Worm (Caenorhabditis elegans) whole organism, young adult: ENCODE measurements around the gene mcm-2.

Experiments
- C17E4.6 ChIP-seq: fragments of 200-800 bp; sonication (Bioruptor generic); IDR thresholded peaks from 2 replicates; pipeline ENCODE4 v1.3.6; 2022; ENCODE audit warnings: missing genetic modification reagents, missing genetic modification characterization, missing compliant biosample characterization
- F10E7.11 ChIP-seq: sonication (generic microtip); optimal IDR thresholded peaks from 2 replicates; lab custom pipeline; 2017; ENCODE audit warnings: mild to moderate bottlenecking, missing genetic modification characterization, moderate library complexity, missing compliant biosample characterization
- F23B12.7 ChIP-seq: sonication (generic microtip); optimal IDR thresholded peaks from 2 replicates; lab custom pipeline; 2017; ENCODE audit warnings: missing genetic modification characterization, mild to moderate bottlenecking, missing compliant biosample characterization, antibody characterized with exemption, moderate library complexity; ENCODE audit not compliant: insufficient read depth
- F55B11.4 ChIP-seq: sonication (generic microtip); optimal IDR thresholded peaks from 2 replicates; lab custom pipeline; 2016; ENCODE audit warnings: missing compliant biosample characterization, missing genetic modification characterization, borderline replicate concordance; ENCODE audit not compliant: insufficient read depth
- K11D2.4 ChIP-seq: fragments of 200-800 bp; sonication (Bioruptor generic); IDR thresholded peaks from 2 replicates; pipeline ENCODE4 v1.3.6; 2022; ENCODE audit warnings: missing genetic modification reagents, missing genetic modification characterization, missing compliant biosample characterization
- T26A5.8 ChIP-seq: sonication (generic microtip); optimal IDR thresholded peaks from 2 replicates; lab custom pipeline; 2016; ENCODE audit warnings: missing genetic modification characterization, missing compliant biosample characterization
- Y56A3A.18 ChIP-seq: fragments of 200-800 bp; sonication (Bioruptor generic); IDR thresholded peaks from 2 replicates; pipeline ENCODE4 v1.3.6; 2022; ENCODE audit warnings: missing genetic modification reagents, missing genetic modification characterization, missing compliant biosample characterization
- Y67H2A.10 ChIP-seq: fragments of 200-800 bp; sonication (Bioruptor generic); conservative IDR thresholded peaks from 2 replicates; pipeline ENCODE4 v1.3.6; 2022; ENCODE audit warnings: missing genetic modification reagents, missing genetic modification characterization, missing compliant biosample characterization
- ama-1 ChIP-seq, 3 experiments: fragments of 150-350 bp in 1 of 3; sonication (generic microtip) in 2 of 3; optimal IDR thresholded peaks; 2 replicates each; lab custom pipeline; 2014 to 2018; ENCODE audit warnings: missing biosample characterization in 2 of 3, missing genetic modification characterization in 2 of 3, missing genetic modification reagents in 2 of 3
- aptf-2 ChIP-seq: fragments of 200-800 bp; sonication (Bioruptor generic); conservative IDR thresholded peaks from 2 replicates; pipeline ENCODE4 v1.3.6; 2022; ENCODE audit warnings: missing genetic modification reagents, missing genetic modification characterization, missing compliant biosample characterization
- aptf-3 ChIP-seq: fragments of 200-800 bp; sonication (Bioruptor generic); IDR thresholded peaks from 2 replicates; pipeline ENCODE4 v1.3.6; 2022; ENCODE audit warnings: missing genetic modification characterization, missing compliant biosample characterization
- atf-7 ChIP-seq: sonication (generic microtip); optimal IDR thresholded peaks from 2 replicates; lab custom pipeline; 2017; ENCODE audit warnings: mild to moderate bottlenecking, missing genetic modification characterization, missing compliant biosample characterization
- athp-1 ChIP-seq: sonication (generic microtip); optimal IDR thresholded peaks from 2 replicates; lab custom pipeline; 2017; ENCODE audit warnings: mild to moderate bottlenecking, missing genetic modification characterization, missing compliant biosample characterization
- attf-5 ChIP-seq: fragments of 200-800 bp; sonication (Bioruptor generic); optimal IDR thresholded peaks from 2 replicates; lab custom pipeline; 2018; ENCODE audit warnings: mild to moderate bottlenecking, missing genetic modification characterization, missing compliant biosample characterization
- bed-1 ChIP-seq: fragments of 200-800 bp; sonication (Bioruptor generic); IDR thresholded peaks from 2 replicates; pipeline ENCODE4 v1.3.6; 2022; ENCODE audit warnings: missing genetic modification reagents, missing genetic modification characterization, missing compliant biosample characterization
- ccch-3 ChIP-seq: fragments of 200-800 bp; sonication (Bioruptor generic); optimal IDR thresholded peaks from 2 replicates; lab custom pipeline; 2018; ENCODE audit warnings: mild to moderate bottlenecking, missing genetic modification characterization, missing compliant biosample characterization
- cebp-1 ChIP-seq, 2 experiments: fragments of 200-800 bp in 1 of 2; sonication (Bioruptor generic) in 1 of 2; sonication (generic microtip) in 1 of 2; IDR thresholded peaks in 1 of 2; optimal IDR thresholded peaks in 1 of 2; 2 replicates each; pipeline versions ENCODE4 v1.3.6 to Lab custom; 2017 to 2022; ENCODE audit warnings: missing compliant biosample characterization in 2 of 2, missing genetic modification characterization in 2 of 2, mild to moderate bottlenecking in 1 of 2, missing genetic modification reagents in 1 of 2, moderate library complexity in 1 of 2
- cebp-2 ChIP-seq: fragments of 200-800 bp; sonication (Bioruptor generic); IDR thresholded peaks from 2 replicates; pipeline ENCODE4 v1.3.6; 2022; ENCODE audit warnings: missing genetic modification characterization, missing compliant biosample characterization
- ceh-27 ChIP-seq: fragments of 200-800 bp; sonication (Bioruptor generic); optimal IDR thresholded peaks from 2 replicates; lab custom pipeline; 2018; ENCODE audit warnings: mild to moderate bottlenecking, missing genetic modification characterization, moderate library complexity, missing compliant biosample characterization
- ceh-40 ChIP-seq: fragments of 200-800 bp; sonication (Bioruptor generic); IDR thresholded peaks from 2 replicates; pipeline ENCODE4 v1.3.6; 2022; ENCODE audit warnings: missing genetic modification characterization, missing compliant biosample characterization
- ceh-91 ChIP-seq: fragments of 200-800 bp; sonication (Bioruptor generic); IDR thresholded peaks from 2 replicates; pipeline ENCODE4 v1.3.6; 2022; ENCODE audit warnings: missing genetic modification reagents, missing genetic modification characterization, missing compliant biosample characterization
- dpff-1 ChIP-seq: sonication (generic microtip); optimal IDR thresholded peaks from 2 replicates; lab custom pipeline; 2017; ENCODE audit warnings: mild to moderate bottlenecking, missing genetic modification characterization, missing compliant biosample characterization
- egl-18 ChIP-seq: fragments of 200-800 bp; sonication (Bioruptor generic); IDR thresholded peaks from 2 replicates; pipeline ENCODE4 v1.3.6; 2022; ENCODE audit warnings: missing genetic modification reagents, missing genetic modification characterization, missing compliant biosample characterization
- egl-44 ChIP-seq: fragments of 200-800 bp; sonication (Bioruptor generic); IDR thresholded peaks from 2 replicates; pipeline ENCODE4 v1.3.6; 2022; ENCODE audit warnings: missing genetic modification reagents, missing genetic modification characterization, missing compliant biosample characterization
- ekl-4 ChIP-seq: fragments of 200-800 bp; sonication (Bioruptor generic); IDR thresholded peaks from 2 replicates; pipeline ENCODE4 v1.3.6; 2022; ENCODE audit warnings: missing genetic modification reagents, missing genetic modification characterization, missing compliant biosample characterization
- ets-4 ChIP-seq: fragments of 200-800 bp; sonication (Bioruptor generic); optimal IDR thresholded peaks from 2 replicates; lab custom pipeline; 2018; ENCODE audit warnings: mild to moderate bottlenecking, missing genetic modification characterization, missing compliant biosample characterization
- hlh-26 ChIP-seq: fragments of 200-800 bp; sonication (Bioruptor generic); conservative IDR thresholded peaks from 2 replicates; pipeline ENCODE4 v1.3.6; 2022; ENCODE audit warnings: missing genetic modification reagents, missing genetic modification characterization, missing compliant biosample characterization
- hrde-1 ChIP-seq: sonication (generic microtip); optimal IDR thresholded peaks from 2 replicates; lab custom pipeline; 2016; ENCODE audit warnings: missing genetic modification characterization, mild to moderate bottlenecking, missing compliant biosample characterization, moderate library complexity, missing genotype, missing genetic modification reagents, borderline replicate concordance
- lin-35 ChIP-seq, 3 experiments: fragments of 150-350 bp in 2 of 3; sonication (generic microtip) in 1 of 3; optimal IDR thresholded peaks; 2 replicates each; lab custom pipeline; 2014 to 2018; ENCODE audit warnings: missing biosample characterization in 3 of 3, missing genetic modification characterization in 3 of 3, missing genetic modification reagents in 3 of 3
- lin-40 ChIP-seq: sonication (generic microtip); optimal IDR thresholded peaks from 2 replicates; lab custom pipeline; 2016; ENCODE audit warnings: missing genetic modification characterization, mild to moderate bottlenecking, missing compliant biosample characterization, missing genotype, missing genetic modification reagents
- lsy-27 ChIP-seq: sonication (generic microtip); optimal IDR thresholded peaks from 2 replicates; lab custom pipeline; 2017; ENCODE audit warnings: missing genetic modification characterization, mild to moderate bottlenecking, missing compliant biosample characterization, antibody characterized with exemption, missing genotype, borderline replicate concordance; ENCODE audit not compliant: insufficient read depth
- madf-10 ChIP-seq: sonication (generic microtip); optimal IDR thresholded peaks from 2 replicates; lab custom pipeline; 2016; ENCODE audit warnings: mild to moderate bottlenecking, missing genetic modification characterization, missing compliant biosample characterization
- madf-3 ChIP-seq: fragments of 200-800 bp; sonication (Bioruptor generic); IDR thresholded peaks from 2 replicates; pipeline ENCODE4 v1.3.6; 2022; ENCODE audit warnings: missing genetic modification reagents, missing genetic modification characterization, missing compliant biosample characterization
- madf-6 ChIP-seq: fragments of 200-800 bp; sonication (Bioruptor generic); IDR thresholded peaks from 2 replicates; pipeline ENCODE4 v1.3.6; 2022; ENCODE audit warnings: missing genetic modification reagents, missing genetic modification characterization, missing compliant biosample characterization
- nfya-1 ChIP-seq: sonication (generic microtip); optimal IDR thresholded peaks from 2 replicates; lab custom pipeline; 2017; ENCODE audit warnings: antibody characterized with exemption, missing compliant biosample characterization, missing genetic modification characterization, borderline replicate concordance; ENCODE audit not compliant: insufficient read depth
- nhr-179 ChIP-seq: sonication (generic microtip); optimal IDR thresholded peaks from 2 replicates; lab custom pipeline; 2016; ENCODE audit warnings: mild to moderate bottlenecking, missing genetic modification characterization, missing compliant biosample characterization
- nhr-27 ChIP-seq: fragments of 200-800 bp; sonication (Bioruptor generic); optimal IDR thresholded peaks from 2 replicates; lab custom pipeline; 2018; ENCODE audit warnings: mild to moderate bottlenecking, missing genetic modification characterization, moderate library complexity, missing compliant biosample characterization
- rcor-1 ChIP-seq: fragments of 200-800 bp; sonication (Bioruptor generic); IDR thresholded peaks from 2 replicates; pipeline ENCODE4 v1.3.6; 2022; ENCODE audit warnings: missing genetic modification reagents, missing genetic modification characterization, missing compliant biosample characterization
- rpc-1 ChIP-seq, 2 experiments: fragments of 150-350 bp in 1 of 2; sonication (generic microtip) in 1 of 2; optimal IDR thresholded peaks; 2 replicates each; lab custom pipeline; 2014 to 2018; ENCODE audit warnings: missing biosample characterization in 1 of 2, missing genetic modification characterization in 1 of 2, missing genetic modification reagents in 1 of 2, missing genotype in 1 of 2
- snpc-3.4 ChIP-seq: sonication (generic microtip); optimal IDR thresholded peaks from 2 replicates; lab custom pipeline; 2017; ENCODE audit warnings: missing genetic modification characterization, mild to moderate bottlenecking, missing compliant biosample characterization, antibody characterized with exemption, moderate library complexity, missing genotype, missing genetic modification reagents
- somi-1 ChIP-seq: fragments of 200-800 bp; sonication (Bioruptor generic); optimal IDR thresholded peaks from 2 replicates; lab custom pipeline; 2018; ENCODE audit warnings: mild to moderate bottlenecking, missing genetic modification characterization, missing compliant biosample characterization
- sptf-2 ChIP-seq: fragments of 200-800 bp; sonication (Bioruptor generic); optimal IDR thresholded peaks from 2 replicates; lab custom pipeline; 2018; ENCODE audit warnings: mild to moderate bottlenecking, missing genetic modification characterization, missing compliant biosample characterization
- unc-62 ChIP-seq: fragments of 150-350 bp; optimal IDR thresholded peaks from 2 replicates; lab custom pipeline; 2014; ENCODE audit warnings: missing biosample characterization, missing genetic modification reagents, missing genetic modification characterization
- ztf-25 ChIP-seq: fragments of 200-800 bp; sonication (Bioruptor generic); IDR thresholded peaks from 2 replicates; pipeline ENCODE4 v1.3.6; 2022; ENCODE audit warnings: missing genetic modification reagents, missing genetic modification characterization, missing compliant biosample characterization
- ztf-28 ChIP-seq: fragments of 200-800 bp; sonication (Bioruptor generic); IDR thresholded peaks from 2 replicates; pipeline ENCODE4 v1.3.6; 2022; ENCODE audit warnings: missing genetic modification reagents, missing genetic modification characterization, missing compliant biosample characterization
- ztf-6 ChIP-seq: fragments of 200-800 bp; sonication (Bioruptor generic); IDR thresholded peaks from 2 replicates; pipeline ENCODE4 v1.3.6; 2022; ENCODE audit warnings: missing genetic modification reagents, missing genetic modification characterization, missing compliant biosample characterization

The mcm-2 gene

ce11 chrII:11964847-11965246 lies 41.6 kb downstream of the mcm-2 start (continued):
- TF ChIP-seq unc-62 = no peak
- TF ChIP-seq hlh-26 (GFP tag; lab: Robert Waterston, UW) = no peak
- TF ChIP-seq nhr-27 = no peak
- TF ChIP-seq cebp-1 (GFP tag; IDR thresholded peaks at IDR 0.05; lab: Robert Waterston, UW) = no peak
- TF ChIP-seq cebp-1 (tag; optimal IDR thresholded peaks at IDR 0.05; lab: Kevin White, UChicago) = peak; percentile 15
- no peak for TF ChIP-seq rcor-1 (GFP tag; lab: Robert Waterston, UW)
- TF ChIP-seq ama-1 (optimal IDR thresholded peaks at IDR 0.05; lab: Kevin White, UChicago) = peak; percentile 30
- TF ChIP-seq ama-1 (GFP tag; optimal IDR thresholded peaks at IDR 0.05; lab: Kevin White, UChicago) = no peak
- TF ChIP-seq rpc-1 (optimal IDR thresholded peaks at IDR 0.05; lab: Kevin White, UChicago) = no peak
- TF ChIP-seq rpc-1 (tag; optimal IDR thresholded peaks at IDR 0.05; lab: Kevin White, UChicago) = no peak
- no peak for TF ChIP-seq somi-1 (GFP tag; lab: Kevin White, UChicago)
- no peak for TF ChIP-seq ceh-40
- no peak for TF ChIP-seq aptf-3 (GFP tag; lab: Robert Waterston, UW)
- TF ChIP-seq F23B12.7 (tag; lab: Kevin White, UChicago) = no peak
- peak; percentile 42 for TF ChIP-seq attf-5 (GFP tag; lab: Kevin White, UChicago)
- no peak for TF ChIP-seq aptf-2 (GFP tag; lab: Robert Waterston, UW)
- TF ChIP-seq ztf-25 (GFP tag; lab: Robert Waterston, UW) = no peak
- TF ChIP-seq dpff-1 (tag; lab: Kevin White, UChicago) = no peak
- TF ChIP-seq snpc-3.4 (tag; lab: Kevin White, UChicago) = no peak
- TF ChIP-seq hrde-1 (tag; lab: Kevin White, UChicago) = peak; percentile 1
- TF ChIP-seq lsy-27 (tag; lab: Kevin White, UChicago) = no peak
- TF ChIP-seq nhr-179 (tag; lab: Kevin White, UChicago) = no peak
- TF ChIP-seq ccch-3 (GFP tag; lab: Kevin White, UChicago) = no peak
- no peak for TF ChIP-seq atf-7
- TF ChIP-seq ztf-28 (GFP tag; lab: Robert Waterston, UW) = no peak
- TF ChIP-seq ets-4 (GFP tag; lab: Kevin White, UChicago) = no peak
- no peak for TF ChIP-seq C17E4.6
- TF ChIP-seq Y56A3A.18 (GFP tag; lab: Robert Waterston, UW) = 0 out of 2 replicates have a peak, but pooled peaks have one; percentile 61
- 0 out of 2 replicates have a peak, but pooled peaks have one; percentile 37 for TF ChIP-seq egl-44 (GFP tag; lab: Robert Waterston, UW)
- no peak for TF ChIP-seq sptf-2 (GFP tag; lab: Kevin White, UChicago)
- no peak for TF ChIP-seq nfya-1 (tag; lab: Kevin White, UChicago)
- 0 out of 2 replicates have a peak, but pooled peaks have one; percentile 29 for TF ChIP-seq ceh-91 (GFP tag; lab: Robert Waterston, UW)
- TF ChIP-seq lin-40 (tag; lab: Kevin White, UChicago) = no peak
- peak; percentile 12; the same call in 1 of the 2 replicates for TF ChIP-seq K11D2.4 (GFP tag; lab: Robert Waterston, UW)
- peak; percentile 35 for TF ChIP-seq athp-1 (tag; lab: Kevin White, UChicago)
- no peak for TF ChIP-seq madf-10 (tag; lab: Kevin White, UChicago)
- TF ChIP-seq F55B11.4 (tag; lab: Kevin White, UChicago) = no peak
- TF ChIP-seq lin-35 (GFP tag; optimal IDR thresholded peaks at IDR 0.05; lab: Kevin White, UChicago) = no peak
- TF ChIP-seq madf-3 (GFP tag; lab: Robert Waterston, UW) = 0 out of 2 replicates have a peak, but pooled peaks have one; percentile 15
- TF ChIP-seq ekl-4 (GFP tag; lab: Robert Waterston, UW) = no peak
- TF ChIP-seq ztf-6 (GFP tag; lab: Robert Waterston, UW) = no peak
- no peak for TF ChIP-seq egl-18 (GFP tag; lab: Robert Waterston, UW)
- TF ChIP-seq ceh-27 (GFP tag; lab: Kevin White, UChicago) = no peak
- 0 out of 2 replicates have a peak, but pooled peaks have one; percentile 8 for TF ChIP-seq madf-6 (GFP tag; lab: Robert Waterston, UW)
- no peak for TF ChIP-seq F10E7.11 (tag; lab: Kevin White, UChicago)
- TF ChIP-seq Y67H2A.10 (GFP tag; lab: Robert Waterston, UW) = no peak
- no peak for TF ChIP-seq cebp-2 (GFP tag; lab: Robert Waterston, UW)
- no peak for TF ChIP-seq bed-1 (GFP tag; lab: Robert Waterston, UW)
- no peak for TF ChIP-seq T26A5.8 (tag; lab: Kevin White, UChicago)
